Worm (Caenorhabditis elegans) whole organism, L4 larva: ENCODE measurements around the gene ttr-24.
A peak's percentile ranks its signal among the peaks of the same experiment; 100 is the strongest.

Experiments used
- D1046.2 ChIP-seq: fragments of 200-800 bp; sonication (Bioruptor generic); IDR thresholded peaks from 2 replicates; pipeline ENCODE4 v1.3.6; 2022; ENCODE audit warnings: missing genetic modification characterization, missing compliant biosample characterization
- F10B5.3 ChIP-seq: sonication (generic microtip); optimal IDR thresholded peaks from 2 replicates; lab custom pipeline; 2016; ENCODE audit warnings: mild to moderate bottlenecking, missing genetic modification characterization, missing compliant biosample characterization
- F26F4.8 ChIP-seq: fragments of 200-800 bp; sonication (Bioruptor generic); conservative IDR thresholded peaks from 2 replicates; pipeline ENCODE4 v1.3.6; 2022; ENCODE audit warnings: missing genetic modification characterization, missing compliant biosample characterization
- F44E2.7 ChIP-seq: fragments of 200-800 bp; sonication (Bioruptor generic); IDR thresholded peaks from 2 replicates; pipeline ENCODE4 v2.1.2; 2022; ENCODE audit warnings: missing genetic modification characterization, missing compliant biosample characterization
- R02D3.7 ChIP-seq: fragments of 150-350 bp; sonication (generic microtip); optimal IDR thresholded peaks from 3 replicates; lab custom pipeline; 2014; ENCODE audit warnings: missing biosample characterization, missing genetic modification characterization
- T20F7.1 ChIP-seq: fragments of 200-800 bp; sonication (Bioruptor generic); optimal IDR thresholded peaks from 2 replicates; lab custom pipeline; 2018; ENCODE audit warnings: mild to moderate bottlenecking, missing genetic modification characterization, missing compliant biosample characterization
- T26A8.4 ChIP-seq: fragments of 200-800 bp; sonication (Bioruptor generic); IDR thresholded peaks from 2 replicates; pipeline ENCODE4 v1.3.6; 2022; ENCODE audit warnings: missing genetic modification characterization, missing compliant biosample characterization
- ZK337.2 ChIP-seq: fragments of 200-800 bp; sonication (Bioruptor generic); IDR thresholded peaks from 2 replicates; pipeline ENCODE4 v1.3.6; 2022; ENCODE audit warnings: missing genetic modification reagents, missing genetic modification characterization, missing compliant biosample characterization
- aha-1 ChIP-seq: fragments of 150-350 bp; peaks from one replicate; lab custom pipeline; 2014; ENCODE audit warnings: missing biosample characterization, missing genetic modification characterization
- ceh-32 ChIP-seq: sonication (generic microtip); optimal IDR thresholded peaks from 2 replicates; lab custom pipeline; 2016; ENCODE audit warnings: mild to moderate bottlenecking, missing genetic modification characterization, missing compliant biosample characterization; ENCODE audit not compliant: poor library complexity
- ceh-44 ChIP-seq: fragments of 200-800 bp; sonication (Bioruptor generic); IDR thresholded peaks from 2 replicates; pipeline ENCODE4 v1.3.6; 2022; ENCODE audit warnings: missing genetic modification reagents, missing genetic modification characterization, missing compliant biosample characterization
- daf-12 ChIP-seq: fragments of 150-350 bp; optimal IDR thresholded peaks from 2 replicates; lab custom pipeline; 2014; ENCODE audit warnings: missing biosample characterization, missing genetic modification reagents, missing genetic modification characterization
- dmd-6 ChIP-seq: fragments of 200-800 bp; sonication (Bioruptor generic); IDR thresholded peaks from 2 replicates; pipeline ENCODE4 v1.3.6; 2022; ENCODE audit warnings: missing genetic modification reagents, missing genetic modification characterization, missing compliant biosample characterization
- dmd-8 ChIP-seq: fragments of 200-800 bp; sonication (Bioruptor generic); IDR thresholded peaks from 2 replicates; pipeline ENCODE4 v1.3.6; 2022; ENCODE audit warnings: missing genetic modification characterization, missing compliant biosample characterization
- dpl-1 ChIP-seq: fragments of 150-350 bp; optimal IDR thresholded peaks from 2 replicates; lab custom pipeline; 2014; ENCODE audit warnings: missing biosample characterization, missing genetic modification reagents, missing genetic modification characterization
- egl-43 ChIP-seq: fragments of 200-800 bp; sonication (Bioruptor generic); IDR thresholded peaks from 2 replicates; pipeline ENCODE4 v1.3.6; 2022; ENCODE audit warnings: missing genetic modification reagents, missing genetic modification characterization, missing compliant biosample characterization
- gei-8 ChIP-seq: fragments of 200-800 bp; sonication (Bioruptor generic); optimal IDR thresholded peaks from 2 replicates; lab custom pipeline; 2018; ENCODE audit warnings: mild to moderate bottlenecking, missing genetic modification characterization, missing compliant biosample characterization
- hif-1 ChIP-seq, 2 experiments: sonication (generic microtip); optimal IDR thresholded peaks; 2 replicates each; lab custom pipeline; 2016 to 2017; ENCODE audit warnings: missing compliant biosample characterization in 2 of 2, missing genetic modification characterization in 2 of 2, missing genetic modification reagents in 2 of 2, missing genotype in 2 of 2, mild to moderate bottlenecking in 1 of 2
- hlh-11 ChIP-seq: fragments of 200-800 bp; sonication (Bioruptor generic); optimal IDR thresholded peaks from 2 replicates; lab custom pipeline; 2018; ENCODE audit warnings: mild to moderate bottlenecking, missing genetic modification characterization, missing compliant biosample characterization
- hlh-30 ChIP-seq: sonication (generic microtip); optimal IDR thresholded peaks from 2 replicates; lab custom pipeline; 2017; ENCODE audit warnings: antibody characterized with exemption, mild to moderate bottlenecking, missing genetic modification characterization, missing compliant biosample characterization; ENCODE audit not compliant: insufficient read depth
- hmg-1.1 ChIP-seq: fragments of 200-800 bp; sonication (Bioruptor generic); IDR thresholded peaks from 2 replicates; pipeline ENCODE4 v1.3.6; 2022; ENCODE audit warnings: missing genetic modification reagents, missing genetic modification characterization, missing compliant biosample characterization
- lin-13 ChIP-seq: fragments of 150-350 bp; optimal IDR thresholded peaks from 2 replicates; lab custom pipeline; 2014; ENCODE audit warnings: missing biosample characterization, missing genetic modification reagents, missing genetic modification characterization
- lin-15B ChIP-seq: fragments of 150-350 bp; sonication (generic microtip); optimal IDR thresholded peaks from 3 replicates; lab custom pipeline; 2014; ENCODE audit warnings: missing biosample characterization, missing genetic modification characterization
- lin-29 ChIP-seq: fragments of 200-800 bp; sonication (Bioruptor generic); IDR thresholded peaks from 2 replicates; pipeline ENCODE4 v1.3.6; 2022; ENCODE audit warnings: missing genetic modification reagents, missing genetic modification characterization, missing compliant biosample characterization
- lir-3 ChIP-seq: sonication (generic microtip); optimal IDR thresholded peaks from 2 replicates; lab custom pipeline; 2016; ENCODE audit warnings: mild to moderate bottlenecking, missing genetic modification characterization, missing compliant biosample characterization
- mdl-1 ChIP-seq, 2 experiments: fragments of 150-350 bp in 1 of 2; sonication (generic microtip) in 1 of 2; optimal IDR thresholded peaks; 2 replicates each; lab custom pipeline; 2014 to 2017; ENCODE audit warnings: missing biosample characterization in 2 of 2, missing genetic modification characterization in 2 of 2
- mdt-29 ChIP-seq: fragments of 200-800 bp; sonication (Bioruptor generic); IDR thresholded peaks from 2 replicates; pipeline ENCODE4 v1.3.6; 2022; ENCODE audit warnings: missing genetic modification reagents, missing genetic modification characterization, missing compliant biosample characterization
- mes-2 ChIP-seq: sonication (generic microtip); optimal IDR thresholded peaks from 2 replicates; lab custom pipeline; 2016; ENCODE audit warnings: missing genotype, mild to moderate bottlenecking, missing genetic modification characterization, missing compliant biosample characterization; ENCODE audit not compliant: poor library complexity, severe bottlenecking
- mxl-2 ChIP-seq: fragments of 200-800 bp; sonication (Bioruptor generic); conservative IDR thresholded peaks from 2 replicates; pipeline ENCODE4 v1.3.6; 2022; ENCODE audit warnings: missing genetic modification reagents, missing genetic modification characterization, missing compliant biosample characterization
- nhr-42 ChIP-seq: fragments of 200-800 bp; sonication (Bioruptor generic); IDR thresholded peaks from 2 replicates; pipeline ENCODE4 v1.3.6; 2022; ENCODE audit warnings: missing genetic modification characterization, missing compliant biosample characterization
- nhr-77 ChIP-seq: fragments of 150-350 bp; optimal IDR thresholded peaks from 2 replicates; lab custom pipeline; 2014; ENCODE audit warnings: missing biosample characterization, missing genetic modification characterization
- pha-4 ChIP-seq, 2 experiments: fragments of 150-350 bp in 1 of 2; fragments of 200-800 bp in 1 of 2; sonication (Bioruptor generic) in 1 of 2; IDR thresholded peaks in 1 of 2; optimal IDR thresholded peaks in 1 of 2; 2 replicates each; pipeline versions ENCODE4 v1.3.6 to Lab custom; 2014 to 2022; ENCODE audit warnings: missing genetic modification characterization in 2 of 2, missing genetic modification reagents in 2 of 2, missing biosample characterization in 1 of 2, missing compliant biosample characterization in 1 of 2
- php-3 ChIP-seq: fragments of 200-800 bp; sonication (Bioruptor generic); IDR thresholded peaks from 2 replicates; pipeline ENCODE4 v1.3.6; 2022; ENCODE audit warnings: missing genetic modification reagents, missing genetic modification characterization, missing compliant biosample characterization
- pqm-1 ChIP-seq: sonication (generic microtip); optimal IDR thresholded peaks from 2 replicates; lab custom pipeline; 2017; ENCODE audit warnings: missing biosample characterization, missing genetic modification characterization
- sdz-12 ChIP-seq: fragments of 200-800 bp; sonication (Bioruptor generic); optimal IDR thresholded peaks from 2 replicates; lab custom pipeline; 2018; ENCODE audit warnings: mild to moderate bottlenecking, missing genetic modification characterization, missing compliant biosample characterization
- set-16 ChIP-seq: fragments of 200-800 bp; sonication (Bioruptor generic); IDR thresholded peaks from 2 replicates; pipeline ENCODE4 v1.3.6; 2022; ENCODE audit warnings: missing genetic modification reagents, missing genetic modification characterization, missing compliant biosample characterization
- snpc-4 ChIP-seq: fragments of 150-350 bp; optimal IDR thresholded peaks from 2 replicates; lab custom pipeline; 2014; ENCODE audit warnings: missing biosample characterization, missing genetic modification characterization
- spr-3 ChIP-seq: fragments of 200-800 bp; sonication (Bioruptor generic); optimal IDR thresholded peaks from 2 replicates; lab custom pipeline; 2018; ENCODE audit warnings: mild to moderate bottlenecking, missing genetic modification characterization, missing compliant biosample characterization
- tra-1 ChIP-seq: fragments of 200-800 bp; sonication (Bioruptor generic); IDR thresholded peaks from 2 replicates; pipeline ENCODE4 v1.3.6; 2022; ENCODE audit warnings: missing genetic modification reagents, missing genetic modification characterization, missing compliant biosample characterization
- unc-130 ChIP-seq: sonication (generic microtip); optimal IDR thresholded peaks from 2 replicates; lab custom pipeline; 2016; ENCODE audit warnings: missing genetic modification reagents, missing genetic modification characterization, missing compliant biosample characterization
- unc-39 ChIP-seq: sonication (generic microtip); optimal IDR thresholded peaks from 2 replicates; lab custom pipeline; 2017; ENCODE audit warnings: missing biosample characterization, missing genetic modification characterization
- unc-62 ChIP-seq, 3 experiments: fragments of 150-350 bp in 1 of 3; sonication (generic microtip); optimal IDR thresholded peaks in 2 of 3; peaks in 1 of 3; 1 replicate in 1 of 3; 2 replicates in 2 of 3; lab custom pipeline; 2014 to 2017; ENCODE audit warnings: missing biosample characterization in 3 of 3, missing genetic modification characterization in 3 of 3, missing genetic modification reagents in 3 of 3, missing genotype in 1 of 3
- zag-1 ChIP-seq: fragments of 150-350 bp; optimal IDR thresholded peaks from 2 replicates; lab custom pipeline; 2014; ENCODE audit warnings: missing biosample characterization, missing genetic modification characterization
- zfp-2 ChIP-seq: sonication (generic microtip); optimal IDR thresholded peaks from 2 replicates; lab custom pipeline; 2016; ENCODE audit warnings: mild to moderate bottlenecking, missing genetic modification characterization, missing compliant biosample characterization
- zip-11 ChIP-seq: fragments of 200-800 bp; sonication (Bioruptor generic); IDR thresholded peaks from 2 replicates; pipeline ENCODE4 v1.3.6; 2022; ENCODE audit warnings: missing genetic modification characterization, missing compliant biosample characterization
- ztf-11 ChIP-seq: fragments of 150-350 bp; optimal IDR thresholded peaks from 2 replicates; lab custom pipeline; 2014; ENCODE audit warnings: missing biosample characterization, missing genetic modification characterization

Gene ttr-24

DNA sequence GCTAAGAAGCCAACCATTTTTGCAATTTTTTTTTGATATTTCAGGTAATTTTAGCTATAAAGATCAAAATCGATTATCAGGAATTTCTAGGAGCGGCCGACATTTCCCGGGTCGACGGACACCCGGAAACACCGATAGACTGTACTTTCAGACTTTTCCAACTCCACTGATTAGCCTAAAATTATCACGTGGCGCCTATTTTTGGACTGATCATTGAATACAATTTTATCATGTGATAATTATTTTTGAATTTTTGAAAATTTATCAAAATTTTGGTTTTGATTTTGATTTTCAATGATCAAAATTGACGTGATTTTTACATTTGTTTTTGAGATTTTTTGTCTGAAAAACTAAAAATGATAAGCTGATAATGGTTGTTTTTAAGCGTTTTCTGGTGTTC is 21.9 kb upstream of the ttr-24 start (continued):
- TF ChIP-seq ztf-11 (tag; lab: Kevin White, UChicago) (no peak), ZK337.2 (GFP tag; lab: Robert Waterston, UW) (no peak), lin-29 (GFP tag; lab: Robert Waterston, UW) (no peak), F44E2.7 (GFP tag; lab: Robert Waterston, UW) (no peak), php-3 (GFP tag; lab: Robert Waterston, UW) (no peak), dmd-8 (GFP tag; lab: Robert Waterston, UW) (no peak), zfp-2 (tag; lab: Kevin White, UChicago) (no peak), zag-1 (tag; lab: Kevin White, UChicago) (no peak), nhr-42 (no peak), gei-8 (GFP tag; lab: Kevin White, UChicago) (no peak), dmd-6 (GFP tag; lab: Robert Waterston, UW) (no peak), spr-3 (GFP tag; lab: Kevin White, UChicago) (no peak), pqm-1 (tag; lab: Kevin White, UChicago) (no peak), T20F7.1 (GFP tag; lab: Kevin White, UChicago) (no peak), T26A8.4 (GFP tag; lab: Robert Waterston, UW) (no peak), set-16 (GFP tag; lab: Robert Waterston, UW) (no peak), D1046.2 (GFP tag; lab: Robert Waterston, UW) (no peak), lir-3 (no peak), nhr-77 (no peak), mes-2 (tag; lab: Kevin White, UChicago) (no peak), egl-43 (GFP tag; lab: Robert Waterston, UW) (no peak), tra-1 (GFP tag; lab: Robert Waterston, UW) (no peak), unc-62 (GFP tag; optimal IDR thresholded peaks at IDR 0.05 in 1 of 2; lab: Kevin White, UChicago) (peak in 1 of 2 experiments; percentile 77), unc-62 (tag; optimal IDR thresholded peaks at IDR 0.05; lab: Kevin White, UChicago) (no peak), hlh-11 (tag; lab: Kevin White, UChicago) (peak; percentile 63), hmg-1.1 (0 out of 2 replicates have a peak, but pooled peaks have one; percentile 9), F10B5.3 (tag; lab: Kevin White, UChicago) (no peak)

DNA sequence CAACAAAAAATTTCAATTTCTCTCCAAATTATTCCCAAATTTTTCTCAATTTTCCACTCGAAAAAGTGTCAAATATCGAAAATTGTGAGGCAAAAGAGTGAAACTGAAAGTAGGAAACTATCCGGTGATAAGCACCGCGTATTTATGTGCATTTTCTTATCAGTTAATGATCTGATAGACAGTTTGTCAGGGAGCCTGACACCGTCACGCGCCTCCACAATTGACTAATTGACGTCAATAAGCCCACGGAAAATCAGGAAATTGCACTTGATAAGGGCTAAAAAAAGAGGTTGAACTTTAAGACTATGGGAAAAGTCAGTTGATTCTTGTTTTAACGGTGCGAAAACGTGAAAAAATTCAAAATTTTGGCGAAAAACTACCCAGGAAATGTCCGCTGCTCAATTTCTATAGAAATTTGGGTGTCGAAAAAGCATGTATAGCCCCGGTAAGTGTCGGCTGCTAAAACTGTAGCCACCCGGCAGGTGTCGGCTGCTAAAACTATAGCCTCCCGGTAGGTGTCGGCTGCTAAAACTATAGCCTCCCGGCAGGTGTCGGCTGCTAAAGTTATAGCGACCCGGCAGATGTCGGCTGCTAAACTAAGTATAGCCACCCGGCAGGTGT is 21.1 kb upstream of the ttr-24 start:
- TF ChIP-seq nhr-77 (peak; percentile 64), unc-39 (tag; lab: Kevin White, UChicago) (no peak), zip-11 (GFP tag; lab: Robert Waterston, UW) (no peak), hlh-30 (tag; lab: Kevin White, UChicago) (peak; percentile 58), pqm-1 (tag; lab: Kevin White, UChicago) (peak; percentile 66), snpc-4 (no peak), mdt-29 (GFP tag; lab: Robert Waterston, UW) (peak; percentile 71), R02D3.7 (no peak), dpl-1 (GFP tag; lab: Kevin White, UChicago) (no peak), F44E2.7 (GFP tag; lab: Robert Waterston, UW) (no peak), mxl-2 (GFP tag; lab: Robert Waterston, UW) (no peak), unc-62 (GFP tag; optimal IDR thresholded peaks at IDR 0.05 in 1 of 2; lab: Kevin White, UChicago) (peak in 1 of 2 experiments; percentile 16), unc-62 (tag; optimal IDR thresholded peaks at IDR 0.05; lab: Kevin White, UChicago) (no peak), hif-1 (tag; optimal IDR thresholded peaks at IDR 0.05; lab: Kevin White, UChicago) (peak in 1 of 2 experiments; percentile 57), unc-130 (GFP tag; lab: Kevin White, UChicago) (no peak), ceh-32 (tag; lab: Kevin White, UChicago) (no peak), hlh-11 (tag; lab: Kevin White, UChicago) (peak; percentile 78), lin-13 (peak; percentile 22), dmd-6 (GFP tag; lab: Robert Waterston, UW) (peak; percentile 89), mes-2 (tag; lab: Kevin White, UChicago) (no peak), daf-12 (tag; lab: Kevin White, UChicago) (no peak), php-3 (GFP tag; lab: Robert Waterston, UW) (peak; percentile 69; the same call in 1 of the 2 replicates), F26F4.8 (GFP tag; lab: Robert Waterston, UW) (no peak), pha-4 (GFP tag; IDR thresholded peaks at IDR 0.05; lab: Robert Waterston, UW) (no peak), pha-4 (tag; optimal IDR thresholded peaks at IDR 0.05; lab: Kevin White, UChicago) (no peak), set-16 (GFP tag; lab: Robert Waterston, UW) (0 out of 2 replicates have a peak, but pooled peaks have one; percentile 34), aha-1 (tag; lab: Kevin White, UChicago) (peak; percentile 50), mdl-1 (tag; optimal IDR thresholded peaks at IDR 0.05; lab: Kevin White, UChicago) (peak in 1 of 2 experiments; percentile 4), lin-15B (tag; lab: Kevin White, UChicago) (no peak), D1046.2 (GFP tag; lab: Robert Waterston, UW) (no peak), ceh-44 (no peak), sdz-12 (GFP tag; lab: Kevin White, UChicago) (no peak), gei-8 (GFP tag; lab: Kevin White, UChicago) (no peak)
